Worm (Caenorhabditis elegans) whole organism, young adult: ENCODE data around the gene acs-4.

ENCODE experiments used
- B0261.1 ChIP-seq: sonication (generic microtip); optimal IDR thresholded peaks from 2 replicates; lab custom pipeline; 2016; ENCODE audit warnings: mild to moderate bottlenecking, missing genetic modification characterization, moderate library complexity, missing compliant biosample characterization
- B0336.3 ChIP-seq: fragments of 200-800 bp; sonication (Bioruptor generic); IDR thresholded peaks from 2 replicates; pipeline ENCODE4 v1.3.6; 2022; ENCODE audit warnings: missing genetic modification characterization, missing compliant biosample characterization
- C17E4.6 ChIP-seq: fragments of 200-800 bp; sonication (Bioruptor generic); IDR thresholded peaks from 2 replicates; pipeline ENCODE4 v1.3.6; 2022; ENCODE audit warnings: missing genetic modification reagents, missing genetic modification characterization, missing compliant biosample characterization
- F23B12.7 ChIP-seq: sonication (generic microtip); optimal IDR thresholded peaks from 2 replicates; lab custom pipeline; 2017; ENCODE audit warnings: missing genetic modification characterization, mild to moderate bottlenecking, missing compliant biosample characterization, antibody characterized with exemption, moderate library complexity; ENCODE audit not compliant: insufficient read depth
- F49E8.2 ChIP-seq: sonication (generic microtip); optimal IDR thresholded peaks from 3 replicates; lab custom pipeline; 2017; ENCODE audit warnings: missing genetic modification characterization, mild to moderate bottlenecking, missing compliant biosample characterization, antibody characterized with exemption, moderate library complexity; ENCODE audit not compliant: insufficient read depth
- F52B5.7 ChIP-seq: sonication (generic microtip); optimal IDR thresholded peaks from 2 replicates; lab custom pipeline; 2016; ENCODE audit warnings: mild to moderate bottlenecking, missing genetic modification characterization, missing compliant biosample characterization
- akir-1 ChIP-seq: fragments of 200-800 bp; sonication (Bioruptor generic); optimal IDR thresholded peaks from 2 replicates; lab custom pipeline; 2018; ENCODE audit warnings: mild to moderate bottlenecking, missing genetic modification characterization, moderate library complexity, missing compliant biosample characterization
- ama-1 ChIP-seq, 3 experiments: fragments of 150-350 bp in 1 of 3; sonication (generic microtip) in 2 of 3; optimal IDR thresholded peaks; 2 replicates each; lab custom pipeline; 2014 to 2018; ENCODE audit warnings: missing biosample characterization in 2 of 3, missing genetic modification characterization in 2 of 3, missing genetic modification reagents in 2 of 3
- atf-7 ChIP-seq: sonication (generic microtip); optimal IDR thresholded peaks from 2 replicates; lab custom pipeline; 2017; ENCODE audit warnings: mild to moderate bottlenecking, missing genetic modification characterization, missing compliant biosample characterization
- attf-5 ChIP-seq: fragments of 200-800 bp; sonication (Bioruptor generic); optimal IDR thresholded peaks from 2 replicates; lab custom pipeline; 2018; ENCODE audit warnings: mild to moderate bottlenecking, missing genetic modification characterization, missing compliant biosample characterization
- cebp-1 ChIP-seq, 2 experiments: fragments of 200-800 bp in 1 of 2; sonication (Bioruptor generic) in 1 of 2; sonication (generic microtip) in 1 of 2; IDR thresholded peaks in 1 of 2; optimal IDR thresholded peaks in 1 of 2; 2 replicates each; pipeline versions ENCODE4 v1.3.6 to Lab custom; 2017 to 2022; ENCODE audit warnings: missing compliant biosample characterization in 2 of 2, missing genetic modification characterization in 2 of 2, mild to moderate bottlenecking in 1 of 2, missing genetic modification reagents in 1 of 2, moderate library complexity in 1 of 2
- ceh-100 ChIP-seq: fragments of 200-800 bp; sonication (Bioruptor generic); IDR thresholded peaks from 2 replicates; pipeline ENCODE4 v1.3.6; 2022; ENCODE audit warnings: missing genetic modification reagents, missing genetic modification characterization, missing compliant biosample characterization
- ceh-58 ChIP-seq: fragments of 200-800 bp; sonication (Bioruptor generic); IDR thresholded peaks from 2 replicates; pipeline ENCODE4 v1.3.6; 2022; ENCODE audit warnings: missing genetic modification characterization, missing compliant biosample characterization
- efl-1 ChIP-seq: fragments of 150-350 bp; optimal IDR thresholded peaks from 2 replicates; lab custom pipeline; 2014; ENCODE audit warnings: missing biosample characterization, missing genetic modification reagents, missing genetic modification characterization
- hlh-26 ChIP-seq: fragments of 200-800 bp; sonication (Bioruptor generic); conservative IDR thresholded peaks from 2 replicates; pipeline ENCODE4 v1.3.6; 2022; ENCODE audit warnings: missing genetic modification reagents, missing genetic modification characterization, missing compliant biosample characterization
- hmg-1.2 ChIP-seq: fragments of 200-800 bp; sonication (Bioruptor generic); IDR thresholded peaks from 2 replicates; pipeline ENCODE4 v1.3.6; 2022; ENCODE audit warnings: missing genetic modification reagents, missing genetic modification characterization, missing compliant biosample characterization
- lin-35 ChIP-seq, 3 experiments: fragments of 150-350 bp in 2 of 3; sonication (generic microtip) in 1 of 3; optimal IDR thresholded peaks; 2 replicates each; lab custom pipeline; 2014 to 2018; ENCODE audit warnings: missing biosample characterization in 3 of 3, missing genetic modification characterization in 3 of 3, missing genetic modification reagents in 3 of 3
- lin-40 ChIP-seq: sonication (generic microtip); optimal IDR thresholded peaks from 2 replicates; lab custom pipeline; 2016; ENCODE audit warnings: missing genetic modification characterization, mild to moderate bottlenecking, missing compliant biosample characterization, missing genotype, missing genetic modification reagents
- lin-54 ChIP-seq: fragments of 200-800 bp; sonication (Bioruptor generic); optimal IDR thresholded peaks from 2 replicates; lab custom pipeline; 2018; ENCODE audit warnings: mild to moderate bottlenecking, missing genetic modification characterization, missing compliant biosample characterization
- lsl-1 ChIP-seq: fragments of 200-800 bp; sonication (Bioruptor generic); optimal IDR thresholded peaks from 2 replicates; lab custom pipeline; 2018; ENCODE audit warnings: mild to moderate bottlenecking, missing genetic modification characterization, moderate library complexity, missing compliant biosample characterization
- madf-10 ChIP-seq: sonication (generic microtip); optimal IDR thresholded peaks from 2 replicates; lab custom pipeline; 2016; ENCODE audit warnings: mild to moderate bottlenecking, missing genetic modification characterization, missing compliant biosample characterization
- madf-3 ChIP-seq: fragments of 200-800 bp; sonication (Bioruptor generic); IDR thresholded peaks from 2 replicates; pipeline ENCODE4 v1.3.6; 2022; ENCODE audit warnings: missing genetic modification reagents, missing genetic modification characterization, missing compliant biosample characterization
- madf-6 ChIP-seq: fragments of 200-800 bp; sonication (Bioruptor generic); IDR thresholded peaks from 2 replicates; pipeline ENCODE4 v1.3.6; 2022; ENCODE audit warnings: missing genetic modification reagents, missing genetic modification characterization, missing compliant biosample characterization
- mcd-1 ChIP-seq: fragments of 200-800 bp; sonication (Bioruptor generic); IDR thresholded peaks from 2 replicates; pipeline ENCODE4 v1.3.6; 2022; ENCODE audit warnings: missing genetic modification reagents, missing genetic modification characterization, missing compliant biosample characterization
- mel-28 ChIP-seq: sonication (generic microtip); optimal IDR thresholded peaks from 2 replicates; lab custom pipeline; 2016; ENCODE audit warnings: borderline replicate concordance, mild to moderate bottlenecking, missing genetic modification characterization, missing compliant biosample characterization
- mxl-1 ChIP-seq: sonication (generic microtip); optimal IDR thresholded peaks from 2 replicates; lab custom pipeline; 2016; ENCODE audit warnings: missing genetic modification characterization, missing compliant biosample characterization
- nfya-1 ChIP-seq: sonication (generic microtip); optimal IDR thresholded peaks from 2 replicates; lab custom pipeline; 2017; ENCODE audit warnings: antibody characterized with exemption, missing compliant biosample characterization, missing genetic modification characterization, borderline replicate concordance; ENCODE audit not compliant: insufficient read depth
- nhr-27 ChIP-seq: fragments of 200-800 bp; sonication (Bioruptor generic); optimal IDR thresholded peaks from 2 replicates; lab custom pipeline; 2018; ENCODE audit warnings: mild to moderate bottlenecking, missing genetic modification characterization, moderate library complexity, missing compliant biosample characterization
- nhr-80 ChIP-seq: sonication (generic microtip); optimal IDR thresholded peaks from 2 replicates; lab custom pipeline; 2016; ENCODE audit warnings: missing genetic modification characterization, missing compliant biosample characterization
- pbrm-1 ChIP-seq: fragments of 200-800 bp; sonication (Bioruptor generic); IDR thresholded peaks from 2 replicates; pipeline ENCODE4 v1.3.6; 2022; ENCODE audit warnings: missing genetic modification reagents, missing genetic modification characterization, missing compliant biosample characterization
- rcor-1 ChIP-seq: fragments of 200-800 bp; sonication (Bioruptor generic); IDR thresholded peaks from 2 replicates; pipeline ENCODE4 v1.3.6; 2022; ENCODE audit warnings: missing genetic modification reagents, missing genetic modification characterization, missing compliant biosample characterization
- repo-1 ChIP-seq: sonication (generic microtip); optimal IDR thresholded peaks from 2 replicates; lab custom pipeline; 2017; ENCODE audit warnings: mild to moderate bottlenecking, missing genetic modification characterization, missing compliant biosample characterization
- snpc-4 ChIP-seq, 5 experiments: fragments of 150-350 bp in 1 of 5; sonication (generic microtip) in 4 of 5; optimal IDR thresholded peaks; 2 replicates each; lab custom pipeline; 2014 to 2018; ENCODE audit warnings: missing genetic modification characterization in 5 of 5, missing biosample characterization in 3 of 5, antibody characterized with exemption in 2 of 5, mild to moderate bottlenecking in 2 of 5, missing compliant biosample characterization in 2 of 5, missing genotype in 2 of 5, moderate library complexity in 2 of 5, missing genetic modification reagents in 1 of 5
- tbp1 ChIP-seq: fragments of 200-800 bp; sonication (Bioruptor generic); optimal IDR thresholded peaks from 2 replicates; lab custom pipeline; 2018; ENCODE audit warnings: mild to moderate bottlenecking, missing genetic modification characterization, missing compliant biosample characterization
- zfh-2 ChIP-seq: fragments of 200-800 bp; sonication (Bioruptor generic); conservative IDR thresholded peaks from 2 replicates; pipeline ENCODE4 v1.3.6; 2022; ENCODE audit warnings: missing genetic modification reagents, missing genetic modification characterization, missing compliant biosample characterization
- ztf-18 ChIP-seq: sonication (generic microtip); optimal IDR thresholded peaks from 2 replicates; lab custom pipeline; 2016; ENCODE audit warnings: missing genotype, mild to moderate bottlenecking, missing genetic modification characterization, missing compliant biosample characterization
- ztf-26 ChIP-seq: sonication (generic microtip); optimal IDR thresholded peaks from 2 replicates; lab custom pipeline; 2017; ENCODE audit warnings: missing genetic modification characterization, missing compliant biosample characterization
- ztf-6 ChIP-seq: fragments of 200-800 bp; sonication (Bioruptor generic); IDR thresholded peaks from 2 replicates; pipeline ENCODE4 v1.3.6; 2022; ENCODE audit warnings: missing genetic modification reagents, missing genetic modification characterization, missing compliant biosample characterization

acs-4 gene

DNA sequence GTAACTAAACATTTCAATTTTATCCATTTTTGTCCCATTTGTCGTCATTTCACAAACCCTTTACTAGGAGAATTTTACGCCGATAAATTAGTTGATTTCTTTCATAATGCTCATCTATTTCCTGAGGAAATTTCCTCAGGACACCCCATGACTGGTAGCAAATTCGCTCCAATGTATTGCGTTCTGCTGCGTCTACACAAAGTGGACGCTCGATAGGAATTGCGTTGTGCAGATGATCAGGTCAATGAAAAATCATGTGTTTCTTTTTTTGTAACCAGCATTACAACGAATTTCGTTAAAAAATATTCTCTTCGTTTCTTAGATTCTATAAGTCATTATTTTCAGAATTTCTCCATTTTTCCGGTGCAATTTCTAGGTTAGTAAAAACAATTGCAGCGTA, 14.2 kb downstream of the acs-4 start, which contains the start of gene epg-4 (continued):
- TF ChIP-seq ztf-6 (GFP tag; lab: Robert Waterston, UW), result no peak
- TF ChIP-seq attf-5 (GFP tag; lab: Kevin White, UChicago), result peak; percentile 89
- TF ChIP-seq nfya-1 (tag; lab: Kevin White, UChicago), result no peak
- peak; percentile 43; the same call in 1 of the 2 replicates for TF ChIP-seq pbrm-1

DNA sequence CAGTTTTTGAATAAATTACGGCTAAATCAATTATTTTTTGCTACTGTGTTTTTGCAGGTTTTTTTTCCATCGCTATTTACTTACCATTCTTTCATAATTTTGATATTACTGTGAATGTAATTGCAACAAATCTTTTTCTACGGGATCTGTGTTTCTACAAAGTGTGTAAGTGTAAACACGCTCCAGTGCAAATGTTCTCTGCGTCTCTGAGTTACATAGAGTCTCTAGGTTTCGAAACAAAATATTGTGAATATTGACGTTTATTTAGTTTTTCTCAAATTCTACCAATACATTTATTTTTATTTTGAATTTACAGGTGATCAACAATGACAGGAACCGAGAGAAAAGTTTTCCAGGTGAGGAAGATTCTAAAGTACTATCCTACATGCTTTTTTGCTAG, 16.4 kb downstream of the acs-4 start, which contains the start of gene yju-2:
yju-2 (plus strand) TSS at position 315 of the 400 bp plus-strand sequence.
- peak; percentile 16 for TF ChIP-seq ama-1 (optimal IDR thresholded peaks at IDR 0.05; lab: Kevin White, UChicago)
- peak in 1 of 2 experiments; percentile 38 for TF ChIP-seq ama-1 (GFP tag; optimal IDR thresholded peaks at IDR 0.05; lab: Kevin White, UChicago)
- 0 out of 2 replicates have a peak, but pooled peaks have one; percentile 22 for TF ChIP-seq B0336.3 (GFP tag; lab: Robert Waterston, UW)
- TF ChIP-seq repo-1 (tag; lab: Kevin White, UChicago), result peak; percentile 18
- no peak for TF ChIP-seq nfya-1 (tag; lab: Kevin White, UChicago)
- TF ChIP-seq cebp-1 (GFP tag; IDR thresholded peaks at IDR 0.05; lab: Robert Waterston, UW), result no peak
- TF ChIP-seq cebp-1 (tag; optimal IDR thresholded peaks at IDR 0.05; lab: Kevin White, UChicago), result peak; percentile 58
- no peak for TF ChIP-seq zfh-2 (GFP tag; lab: Robert Waterston, UW)
- no peak for TF ChIP-seq ztf-26
- no peak for TF ChIP-seq atf-7 (tag; lab: Kevin White, UChicago)
- peak; percentile 9 for TF ChIP-seq nhr-27 (tag; lab: Kevin White, UChicago)
- TF ChIP-seq ztf-18 (tag; lab: Kevin White, UChicago), result peak; percentile 2
- TF ChIP-seq lin-40 (tag; lab: Kevin White, UChicago), result no peak
- no peak for TF ChIP-seq F52B5.7 (tag; lab: Kevin White, UChicago)
- peak; percentile 35 for TF ChIP-seq F23B12.7 (tag; lab: Kevin White, UChicago)
- TF ChIP-seq snpc-4 (GFP tag; optimal IDR thresholded peaks at IDR 0.05; lab: Kevin White, UChicago), result peak; percentile 31
- TF ChIP-seq snpc-4 (tag; optimal IDR thresholded peaks at IDR 0.05; lab: Kevin White, UChicago), result peak in 2 of 4 experiments; percentile 38 to 41
- peak; percentile 88 for TF ChIP-seq ceh-100 (GFP tag; lab: Robert Waterston, UW)
- TF ChIP-seq mxl-1 (tag; lab: Kevin White, UChicago), result no peak
- peak; percentile 7 for TF ChIP-seq lsl-1
- no peak for TF ChIP-seq mel-28
- peak; percentile 68 for TF ChIP-seq mcd-1 (GFP tag; lab: Robert Waterston, UW)
- no peak for TF ChIP-seq hlh-26 (GFP tag; lab: Robert Waterston, UW)
- TF ChIP-seq B0261.1 (tag; lab: Kevin White, UChicago), result no peak
- peak; percentile 12 for TF ChIP-seq attf-5 (GFP tag; lab: Kevin White, UChicago)
- TF ChIP-seq efl-1 (GFP tag; lab: Kevin White, UChicago), result peak; percentile 12
- no peak for TF ChIP-seq ceh-58
- 0 out of 2 replicates have a peak, but pooled peaks have one; percentile 47 for TF ChIP-seq madf-3 (GFP tag; lab: Robert Waterston, UW)
- TF ChIP-seq akir-1 (GFP tag; lab: Kevin White, UChicago), result no peak
- peak; percentile 81 for TF ChIP-seq hmg-1.2 (GFP tag; lab: Robert Waterston, UW)
- no peak for TF ChIP-seq C17E4.6 (GFP tag; lab: Robert Waterston, UW)
- TF ChIP-seq lin-35 (GFP tag; optimal IDR thresholded peaks at IDR 0.05; lab: Kevin White, UChicago), result peak in 1 of 3 experiments; percentile 57
- TF ChIP-seq madf-10 (tag; lab: Kevin White, UChicago), result peak; percentile 3
- TF ChIP-seq madf-6 (GFP tag; lab: Robert Waterston, UW), result no peak
- peak; percentile 11 for TF ChIP-seq tbp1 (GFP tag; lab: Kevin White, UChicago)
- peak; percentile 16 for TF ChIP-seq lin-54 (GFP tag; lab: Kevin White, UChicago)
- peak; percentile 48 for TF ChIP-seq F49E8.2 (tag; lab: Kevin White, UChicago)
- TF ChIP-seq nhr-80 (tag; lab: Kevin White, UChicago), result peak; percentile 7
- no peak for TF ChIP-seq rcor-1
- TF ChIP-seq, all 124 proteins: peak for 21
